Fruit fly (Drosophila melanogaster): ENCODE measurements around the gene ninaA.

ninaA gene

dm6 chr2L:866950-867744 lies 10.0 kb upstream of the ninaA start (continued):
- TF ChIP-seq CG6175 (GFP tag; IDR thresholded peaks at IDR 0.05) (peak; percentile 92), yki (optimal IDR thresholded peaks at IDR 0.05) (no peak), Lpt (GFP tag; optimal IDR thresholded peaks at IDR 0.05) (no peak), CG7963 (GFP tag; IDR thresholded peaks at IDR 0.05; ENCODE audit: partially characterized antibody) (no peak), CG8388 (GFP tag; optimal IDR thresholded peaks at IDR 0.05) (peak; percentile 88), Rfx (GFP tag; IDR thresholded peaks at IDR 0.05) (peak; percentile 98), Hr78 (GFP tag; optimal IDR thresholded peaks at IDR 0.05) (peak in 1 of 2 experiments; percentile 59), Dp (GFP tag; optimal IDR thresholded peaks at IDR 0.05) (no peak), esg (GFP tag; conservative IDR thresholded peaks at IDR 0.05) (peak; percentile 92), CG16863 (GFP tag; optimal IDR thresholded peaks at IDR 0.05) (peak; percentile 90), Hey (tag; optimal IDR thresholded peaks at IDR 0.05) (peak; percentile 73), pan (optimal IDR thresholded peaks at IDR 0.05) (no peak), pan (GFP tag; optimal IDR thresholded peaks at IDR 0.05 in 1 of 2, IDR thresholded peaks at IDR 0.05 in 1 of 2) (peak in 1 of 2 experiments; percentile 97), CG9797 (GFP tag; optimal IDR thresholded peaks at IDR 0.05) (peak; percentile 7), CG18764 (GFP tag; optimal IDR thresholded peaks at IDR 0.05) (peak; percentile 81), ro (GFP tag; IDR thresholded peaks at IDR 0.05) (peak; percentile 72), CG2202 (tag; optimal IDR thresholded peaks at IDR 0.05) (peak; percentile 79), Deaf1 (tag; optimal IDR thresholded peaks at IDR 0.05) (peak; percentile 57), Tbp (GFP tag; optimal IDR thresholded peaks at IDR 0.05) (no peak), phol (tag; optimal IDR thresholded peaks at IDR 0.05) (peak; percentile 89), Chrac-16 (GFP tag; optimal IDR thresholded peaks at IDR 0.05) (peak; percentile 94), H2.0 (GFP tag; IDR thresholded peaks at IDR 0.05) (peak; percentile 95), CG14441 (GFP tag; IDR thresholded peaks at IDR 0.05) (peak; percentile 97), bsh (GFP tag; optimal IDR thresholded peaks at IDR 0.05) (peak; percentile 71 to 92), eyg (GFP tag; optimal IDR thresholded peaks at IDR 0.05) (peak; percentile 83), CG31441 (GFP tag; IDR thresholded peaks at IDR 0.05) (peak; percentile 88), C15 (GFP tag; IDR thresholded peaks at IDR 0.05) (peak; percentile 88), CG3407 (GFP tag; optimal IDR thresholded peaks at IDR 0.05) (peak; percentile 81), CG7372 (GFP tag; IDR thresholded peaks at IDR 0.05) (peak; percentile 93), inv (GFP tag; IDR thresholded peaks at IDR 0.05; ENCODE audit: partially characterized antibody) (no peak), gcm2 (GFP tag; optimal IDR thresholded peaks at IDR 0.05) (peak; percentile 79), Poxn (GFP tag; IDR thresholded peaks at IDR 0.05) (peak; percentile 80), CG13775 (GFP tag; optimal IDR thresholded peaks at IDR 0.05) (peak; percentile 87), Pdp1 (GFP tag; optimal IDR thresholded peaks at IDR 0.05) (peak; percentile 91 to 94), Hmr (GFP tag; optimal IDR thresholded peaks at IDR 0.05) (peak; percentile 92), CG14860 (GFP tag; IDR thresholded peaks at IDR 0.05; ENCODE audit: partially characterized antibody) (no peak), grau (tag; optimal IDR thresholded peaks at IDR 0.05) (peak; percentile 99), Dad (GFP tag; optimal IDR thresholded peaks at IDR 0.05) (peak; percentile 90), CG18476 (GFP tag; optimal IDR thresholded peaks at IDR 0.05) (peak; percentile 83), Dll (GFP tag; IDR thresholded peaks at IDR 0.05; ENCODE audit: partially characterized antibody) (no peak), Ptx1 (GFP tag; IDR thresholded peaks at IDR 0.05) (peak; percentile 96), CG16779 (GFP tag; IDR thresholded peaks at IDR 0.05) (peak; percentile 87), Drgx (GFP tag; IDR thresholded peaks at IDR 0.05) (peak; percentile 97), HmgD (GFP tag; optimal IDR thresholded peaks at IDR 0.05) (no peak), fu2 (GFP tag; optimal IDR thresholded peaks at IDR 0.05) (peak; percentile 71), bigmax (GFP tag; optimal IDR thresholded peaks at IDR 0.05) (peak; percentile 26), D (optimal IDR thresholded peaks at IDR 0.05) (no peak), D (GFP tag; optimal IDR thresholded peaks at IDR 0.05) (peak; percentile 87), CG13123 (GFP tag; optimal IDR thresholded peaks at IDR 0.05) (peak; percentile 83), unc-4 (GFP tag; IDR thresholded peaks at IDR 0.05; ENCODE audit: partially characterized antibody) (no peak)

Data from whole organism, embryonic.